Worm (Caenorhabditis elegans): Measurements from ENCODE around the gene cec-2.

Gene cec-2

DNA sequence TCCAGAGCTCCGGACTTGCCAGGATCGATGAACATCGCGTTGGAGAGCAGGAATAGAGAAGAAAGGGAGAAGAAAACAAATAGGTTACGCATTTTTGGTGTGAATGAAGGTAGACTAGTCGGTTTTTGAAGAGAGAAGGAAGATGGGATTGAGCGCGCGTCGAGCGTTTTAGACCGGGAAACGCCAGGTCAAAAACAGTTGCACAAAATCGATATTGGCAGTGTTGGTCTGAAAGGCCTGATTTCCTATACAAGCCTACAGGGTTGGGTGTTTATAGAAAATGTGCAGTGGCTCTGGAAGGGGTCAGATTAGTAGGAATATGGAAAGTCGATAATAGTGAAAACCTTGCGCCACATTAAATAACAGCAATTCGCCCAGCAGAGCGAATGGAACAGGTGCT lies 34.4 kb downstream of the cec-2 start, which contains the start of gene dsl-2:
Gene dsl-2 (minus strand): TSS at position 101 of the 400 bp plus-strand sequence.
- TF ChIP-seq ceh-9 (tag; optimal IDR thresholded peaks at IDR 0.05): no peak
- TF ChIP-seq ZK546.5 (tag; optimal IDR thresholded peaks at IDR 0.05): no peak
- no peak for TF ChIP-seq pha-4 (tag; optimal IDR thresholded peaks at IDR 0.05)
- TF ChIP-seq mdl-1 (tag; optimal IDR thresholded peaks at IDR 0.05): no peak
- TF ChIP-seq nhr-23 (tag; optimal IDR thresholded peaks at IDR 0.05): no peak
- TF ChIP-seq egl-27 (tag; optimal IDR thresholded peaks at IDR 0.05): no peak
- TF ChIP-seq ceh-16 (tag; optimal IDR thresholded peaks at IDR 0.05): no peak
- TF ChIP-seq fos-1 (tag; optimal IDR thresholded peaks at IDR 0.05): no peak
- no peak for TF ChIP-seq aly-2 (tag; optimal IDR thresholded peaks at IDR 0.05)
- no peak for TF ChIP-seq tbx-2 (tag; optimal IDR thresholded peaks at IDR 0.05)
- no peak for TF ChIP-seq lin-15B (tag; optimal IDR thresholded peaks at IDR 0.05)
- no peak for TF ChIP-seq nhr-11 (tag; optimal IDR thresholded peaks at IDR 0.05)

DNA sequence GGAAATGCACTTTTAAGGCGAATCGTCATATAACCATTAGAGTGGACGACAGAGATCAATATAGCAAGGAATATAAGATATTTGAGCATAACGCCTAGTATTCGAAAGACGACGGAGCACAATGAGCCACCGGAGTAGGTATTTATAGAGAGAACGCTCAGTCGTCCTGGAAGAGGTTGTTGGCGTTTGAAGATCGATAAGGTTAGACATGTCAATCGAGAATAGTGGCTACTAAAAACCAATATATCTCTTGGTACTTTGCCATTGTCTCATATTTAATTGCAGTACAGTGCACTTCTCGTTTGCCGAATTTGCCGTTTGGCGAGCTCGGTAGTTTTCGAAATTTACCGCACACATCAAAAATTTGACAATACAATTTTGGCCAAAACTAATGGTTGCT lies 37.5 kb downstream of the cec-2 start, which contains the start of gene dsl-1:
Gene dsl-1 (minus strand): TSS at position 101 of the 400 bp plus-strand sequence.
- TF ChIP-seq ZK546.5 (tag; optimal IDR thresholded peaks at IDR 0.05) (no peak), eor-1 (tag; optimal IDR thresholded peaks at IDR 0.05) (no peak), lin-39 (tag; optimal IDR thresholded peaks at IDR 0.05) (no peak), fkh-2 (tag; optimal IDR thresholded peaks at IDR 0.05) (no peak), ceh-28 (tag; optimal IDR thresholded peaks at IDR 0.05) (no peak), aly-2 (tag; optimal IDR thresholded peaks at IDR 0.05) (no peak), ceh-16 (tag; optimal IDR thresholded peaks at IDR 0.05) (no peak), nhr-11 (tag; optimal IDR thresholded peaks at IDR 0.05) (no peak), ceh-9 (tag; optimal IDR thresholded peaks at IDR 0.05) (no peak), lsy-12 (tag; optimal IDR thresholded peaks at IDR 0.05) (no peak)

DNA sequence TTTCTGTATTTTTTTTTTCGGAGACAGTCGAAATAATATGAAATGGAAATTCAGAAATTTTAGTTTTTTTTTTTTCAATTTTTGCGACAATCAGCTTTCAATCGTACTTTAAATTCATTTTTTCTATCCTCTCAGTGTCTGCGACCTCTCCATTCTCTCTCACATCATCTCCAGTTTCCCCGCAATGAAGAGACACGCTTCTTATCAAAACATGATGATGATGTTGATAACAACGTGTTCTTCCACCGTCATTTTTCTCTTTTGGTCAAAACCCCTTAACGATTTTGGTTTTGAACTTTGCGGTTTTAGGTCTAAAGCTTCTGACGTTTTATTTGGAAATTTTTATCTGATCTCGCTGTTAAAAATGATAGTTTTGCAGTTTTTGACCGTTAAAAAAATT lies 38.8 kb downstream of the cec-2 start:
- TF ChIP-seq fos-1 (tag; optimal IDR thresholded peaks at IDR 0.05): no peak
- TF ChIP-seq ceh-16 (tag; optimal IDR thresholded peaks at IDR 0.05): no peak
- no peak for TF ChIP-seq sea-2 (GFP tag; optimal IDR thresholded peaks at IDR 0.05)
- TF ChIP-seq nhr-237 (tag; optimal IDR thresholded peaks at IDR 0.05): no peak
- no peak for TF ChIP-seq ceh-82 (tag; optimal IDR thresholded peaks at IDR 0.05)

DNA sequence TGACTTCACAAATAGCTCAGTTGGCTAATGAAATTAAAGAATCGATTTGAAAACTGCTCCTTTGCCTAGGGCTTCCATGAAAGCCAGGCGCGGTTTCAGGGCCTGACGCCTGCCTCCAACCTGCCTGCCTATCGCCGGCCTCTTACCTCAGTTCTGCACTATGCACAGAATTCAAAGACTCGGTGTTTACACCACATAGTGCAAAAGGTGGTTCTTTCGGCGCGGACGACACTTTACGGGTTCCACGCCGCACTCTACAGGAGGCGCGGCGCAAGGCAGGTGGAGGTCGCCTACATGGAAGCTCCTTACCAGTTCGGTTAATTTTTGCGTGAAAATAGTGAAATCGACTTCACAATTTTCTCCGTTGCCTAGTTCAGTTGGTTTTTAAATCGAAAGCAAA lies 39.3 kb downstream of the cec-2 start:
- TF ChIP-seq elt-3 (tag; optimal IDR thresholded peaks at IDR 0.05): no peak
- no peak for TF ChIP-seq nhr-43 (tag; optimal IDR thresholded peaks at IDR 0.05; ENCODE audit: poor library complexity, severe bottlenecking)
- no peak for TF ChIP-seq R02D3.7 (tag; optimal IDR thresholded peaks at IDR 0.05)
- TF ChIP-seq daf-12 (tag; optimal IDR thresholded peaks at IDR 0.05): no peak
- no peak for TF ChIP-seq mml-1 (tag; optimal IDR thresholded peaks at IDR 0.05)
- no peak for TF ChIP-seq nfya-1 (tag; optimal IDR thresholded peaks at IDR 0.05; ENCODE audit: insufficient read depth)
- TF ChIP-seq lin-15B (tag; optimal IDR thresholded peaks at IDR 0.05): no peak

DNA sequence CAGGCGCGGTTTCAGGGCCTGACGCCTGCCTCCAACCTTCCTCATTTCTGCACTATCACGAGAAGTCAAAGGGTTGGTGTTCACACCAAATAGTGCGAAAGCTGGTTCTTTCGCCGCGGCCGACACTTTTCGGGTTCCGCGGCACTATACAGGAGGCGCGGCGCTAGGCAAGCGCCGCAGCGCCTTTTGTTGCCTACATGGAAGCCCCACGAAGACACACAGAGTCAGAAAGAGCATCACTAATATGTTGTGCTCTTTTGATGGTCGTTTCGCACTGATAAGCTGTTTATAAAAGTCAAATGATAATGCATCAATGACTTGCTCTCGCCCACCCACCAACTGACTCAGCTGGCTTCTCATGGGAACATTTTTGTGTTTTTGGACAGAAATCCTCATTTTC lies 41.4 kb downstream of the cec-2 start:
- TF ChIP-seq nfya-1 (tag; optimal IDR thresholded peaks at IDR 0.05; ENCODE audit: insufficient read depth): no peak
- TF ChIP-seq pqm-1 (tag; optimal IDR thresholded peaks at IDR 0.05): peak; percentile 10
- TF ChIP-seq elt-2 (tag; optimal IDR thresholded peaks at IDR 0.05): peak; percentile 60
- no peak for TF ChIP-seq nhr-25 (tag; optimal IDR thresholded peaks at IDR 0.05)
- TF ChIP-seq snpc-4 (tag; optimal IDR thresholded peaks at IDR 0.05): peak; percentile 48

DNA sequence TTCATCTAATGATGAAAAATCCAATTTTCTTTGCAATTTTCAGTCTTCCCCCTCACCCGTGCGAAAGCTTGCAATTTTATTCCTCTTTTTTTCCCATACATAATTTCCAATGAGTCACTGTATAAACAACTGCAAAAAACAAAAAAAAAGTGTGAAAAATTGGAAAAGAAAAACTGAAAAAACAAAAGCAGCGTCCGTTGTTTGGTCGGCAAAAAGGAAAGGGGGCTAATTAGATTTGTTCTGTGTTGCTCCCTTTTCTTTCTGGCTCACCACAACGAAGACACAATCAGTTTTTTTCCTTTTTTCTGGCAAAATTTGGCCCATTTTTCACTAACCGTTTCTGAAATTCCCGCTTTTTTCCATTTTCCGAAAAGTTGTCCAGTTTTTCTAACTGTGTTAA lies 41.8 kb downstream of the cec-2 start:
- TF ChIP-seq nhr-11 (tag; optimal IDR thresholded peaks at IDR 0.05) (no peak), zag-1 (tag; optimal IDR thresholded peaks at IDR 0.05) (no peak), elt-3 (tag; optimal IDR thresholded peaks at IDR 0.05) (no peak), pqm-1 (tag; optimal IDR thresholded peaks at IDR 0.05) (no peak), hmg-11 (tag; optimal IDR thresholded peaks at IDR 0.05) (no peak), elt-1 (tag; optimal IDR thresholded peaks at IDR 0.05) (no peak), nhr-76 (tag; optimal IDR thresholded peaks at IDR 0.05) (no peak), fkh-2 (tag; optimal IDR thresholded peaks at IDR 0.05) (no peak), ztf-11 (tag; optimal IDR thresholded peaks at IDR 0.05) (no peak), lin-39 (tag; optimal IDR thresholded peaks at IDR 0.05) (no peak), egl-27 (tag; optimal IDR thresholded peaks at IDR 0.05) (no peak), unc-39 (tag; optimal IDR thresholded peaks at IDR 0.05) (no peak), ztf-4 (tag; optimal IDR thresholded peaks at IDR 0.05) (no peak), nfya-1 (tag; optimal IDR thresholded peaks at IDR 0.05; ENCODE audit: insufficient read depth) (no peak)

Data from whole organism, L3 larva.